Fruit fly (Drosophila melanogaster): ENCODE measurements around the gene Srlp.

Gene Srlp

dm6 chr3R:12425510-12426309 is 8.2 kb upstream of the Srlp start, which contains the start of gene Pp1-87B (continued):
- TF ChIP-seq stwl (tag; optimal IDR thresholded peaks at IDR 0.05) (peak; percentile 46), knrl (GFP tag; IDR thresholded peaks at IDR 0.05; ENCODE audit: partially characterized antibody) (peak; percentile 43; the same call in 2 of the 3 replicates), hbn (GFP tag; IDR thresholded peaks at IDR 0.05; ENCODE audit: partially characterized antibody) (0 out of 2 replicates have a peak, but pooled peaks have one; percentile 28), croc (GFP tag; conservative IDR thresholded peaks at IDR 0.05) (no peak), CG17612 (GFP tag; IDR thresholded peaks at IDR 0.05) (no peak), ara (GFP tag; IDR thresholded peaks at IDR 0.05) (no peak), Rfx (GFP tag; IDR thresholded peaks at IDR 0.05) (no peak), p53 (GFP tag; optimal IDR thresholded peaks at IDR 0.05) (peak; percentile 14), Sin3A (optimal IDR thresholded peaks at IDR 0.05) (peak; percentile 100), Hmr (GFP tag; optimal IDR thresholded peaks at IDR 0.05) (peak; percentile 32), CG8089 (GFP tag; optimal IDR thresholded peaks at IDR 0.05) (no peak), CG7271 (tag; optimal IDR thresholded peaks at IDR 0.05) (no peak), CG4404 (GFP tag; IDR thresholded peaks at IDR 0.05) (no peak), Bteb2 (GFP tag; optimal IDR thresholded peaks at IDR 0.05) (no peak), Aef1 (GFP tag; IDR thresholded peaks at IDR 0.05) (no peak), CG9727 (GFP tag; optimal IDR thresholded peaks at IDR 0.05) (peak; percentile 39), CG4707 (GFP tag; optimal IDR thresholded peaks at IDR 0.05) (no peak), chif (GFP tag; optimal IDR thresholded peaks at IDR 0.05) (peak in 1 of 2 experiments; percentile 1), CG16863 (GFP tag; optimal IDR thresholded peaks at IDR 0.05) (no peak), Xbp1 (GFP tag; optimal IDR thresholded peaks at IDR 0.05) (peak; percentile 4), aop (GFP tag; IDR thresholded peaks at IDR 0.05) (no peak), Meics (GFP tag; optimal IDR thresholded peaks at IDR 0.05) (peak; percentile 56), CG13296 (GFP tag; optimal IDR thresholded peaks at IDR 0.05) (no peak), CG10209 (GFP tag; optimal IDR thresholded peaks at IDR 0.05) (peak; percentile 18), gcm (GFP tag; optimal IDR thresholded peaks at IDR 0.05) (no peak), cato (GFP tag; optimal IDR thresholded peaks at IDR 0.05; ENCODE audit: borderline replicate concordance) (no peak), nerfin-1 (tag; optimal IDR thresholded peaks at IDR 0.05) (no peak), zen (tag; optimal IDR thresholded peaks at IDR 0.05) (peak; percentile 38), CG7987 (GFP tag; optimal IDR thresholded peaks at IDR 0.05) (no peak), cas (GFP tag; IDR thresholded peaks at IDR 0.05) (no peak), zfh1 (GFP tag; IDR thresholded peaks at IDR 0.05) (no peak), tap (tag; optimal IDR thresholded peaks at IDR 0.05) (no peak), ewg (GFP tag; optimal IDR thresholded peaks at IDR 0.05) (no peak), az2 (GFP tag; optimal IDR thresholded peaks at IDR 0.05) (no peak), E2f1 (GFP tag; IDR thresholded peaks at IDR 0.05) (no peak), CG3995 (GFP tag; optimal IDR thresholded peaks at IDR 0.05) (peak; percentile 38), CG12391 (tag; optimal IDR thresholded peaks at IDR 0.05) (peak; percentile 20), Blimp-1 (GFP tag; optimal IDR thresholded peaks at IDR 0.05) (no peak), sima (GFP tag; optimal IDR thresholded peaks at IDR 0.05) (no peak), CG3838 (GFP tag; optimal IDR thresholded peaks at IDR 0.05) (no peak), fd64A (GFP tag; optimal IDR thresholded peaks at IDR 0.05) (no peak), CG3847 (GFP tag; IDR thresholded peaks at IDR 0.05) (peak; percentile 64), wdn (GFP tag; IDR thresholded peaks at IDR 0.05) (no peak), NFAT (GFP tag; IDR thresholded peaks at IDR 0.05) (no peak), CG15073 (GFP tag; optimal IDR thresholded peaks at IDR 0.05) (no peak), ase (GFP tag; IDR thresholded peaks at IDR 0.05) (no peak), bcd (GFP tag; optimal IDR thresholded peaks at IDR 0.05) (peak; percentile 15), Med (GFP tag) (peak; percentile 76), CG34224 (GFP tag; IDR thresholded peaks at IDR 0.05; ENCODE audit: partially characterized antibody) (no peak), CG10267 (tag; optimal IDR thresholded peaks at IDR 0.05) (peak; percentile 16)
